Worm (Caenorhabditis elegans): ENCODE measurements around the gene sap-140.

ce11 chrIII:7478932-7479331, 20.6 kb upstream of the sap-140 start:
- TF ChIP-seq ztf-11 (tag; optimal IDR thresholded peaks at IDR 0.05) (no peak), irx-1 (tag; optimal IDR thresholded peaks at IDR 0.05) (no peak), nhr-11 (tag; optimal IDR thresholded peaks at IDR 0.05) (no peak), ztf-4 (tag; optimal IDR thresholded peaks at IDR 0.05) (no peak), mef-2 (tag; optimal IDR thresholded peaks at IDR 0.05) (no peak), ceh-82 (tag; optimal IDR thresholded peaks at IDR 0.05) (no peak)

Measured in whole organism, L1 larva.